Worm (Caenorhabditis elegans): ENCODE measurements around the gene srw-142.

DNA sequence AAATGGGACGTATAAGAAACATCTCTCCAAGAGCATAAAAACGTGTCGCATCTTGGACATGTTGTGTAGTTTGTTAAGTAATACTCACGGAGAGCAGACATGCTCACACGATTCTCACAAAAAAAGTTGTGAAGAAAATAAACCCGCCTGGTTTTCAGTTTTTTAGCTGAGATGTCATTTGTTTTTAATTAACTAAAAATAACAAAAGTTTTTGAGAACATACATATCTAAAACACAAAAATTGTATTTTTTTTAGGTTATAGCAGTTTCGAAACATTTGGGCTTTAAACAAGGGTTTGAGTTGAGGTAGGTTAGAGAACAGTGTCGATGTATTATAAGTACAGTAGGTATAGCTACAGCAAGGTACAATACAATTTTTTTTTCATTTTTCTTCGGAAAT is 6.7 kb upstream of the srw-142 start, which contains the start of gene srh-88:
- no peak for TF ChIP-seq him-1 (tag; optimal IDR thresholded peaks at IDR 0.05)
- no peak for TF ChIP-seq dao-5 (tag; optimal IDR thresholded peaks at IDR 0.05)
- TF ChIP-seq W03F9.2 (tag; optimal IDR thresholded peaks at IDR 0.05), result no peak

All from whole organism, L4/young adult.